Worm (Caenorhabditis elegans) whole organism, mixed stage, embryonic: ENCODE measurements around the gene lips-1.

ENCODE experiments used
- M03D4.4 ChIP-seq: sonication (generic microtip); optimal IDR thresholded peaks from 2 replicates; lab custom pipeline; 2017; ENCODE audit warnings: mild to moderate bottlenecking, missing genetic modification characterization, missing compliant biosample characterization
- bed-3 ChIP-seq: fragments of 200-800 bp; sonication (Bioruptor generic); optimal IDR thresholded peaks from 3 replicates; lab custom pipeline; 2018; ENCODE audit warnings: mild to moderate bottlenecking, missing genetic modification characterization, moderate library complexity, missing compliant biosample characterization
- blmp-1 ChIP-seq: fragments of 150-350 bp; optimal IDR thresholded peaks from 2 replicates; lab custom pipeline; 2014; ENCODE audit warnings: missing biosample characterization, missing genetic modification characterization
- ceh-39 ChIP-seq: fragments of 150-350 bp; optimal IDR thresholded peaks from 2 replicates; lab custom pipeline; 2014; ENCODE audit warnings: missing biosample characterization, missing genetic modification characterization
- ceh-43 ChIP-seq: fragments of 200-800 bp; sonication (Bioruptor generic); optimal IDR thresholded peaks from 2 replicates; lab custom pipeline; 2018; ENCODE audit warnings: mild to moderate bottlenecking, missing genetic modification characterization, moderate library complexity, missing compliant biosample characterization
- ces-1 ChIP-seq: fragments of 150-350 bp; optimal IDR thresholded peaks from 2 replicates; lab custom pipeline; 2014; ENCODE audit warnings: missing biosample characterization, missing genetic modification reagents, missing genetic modification characterization
- cnd-1 ChIP-seq: fragments of 200-800 bp; sonication (Bioruptor generic); optimal IDR thresholded peaks from 2 replicates; lab custom pipeline; 2018; ENCODE audit warnings: mild to moderate bottlenecking, missing genetic modification characterization, missing compliant biosample characterization
- drap-1 ChIP-seq: fragments of 200-800 bp; sonication (Bioruptor generic); optimal IDR thresholded peaks from 3 replicates; lab custom pipeline; 2018; ENCODE audit warnings: mild to moderate bottlenecking, missing genetic modification characterization, missing compliant biosample characterization
- elt-1 ChIP-seq: sonication (generic microtip); optimal IDR thresholded peaks from 2 replicates; lab custom pipeline; 2017; ENCODE audit warnings: missing genetic modification characterization, mild to moderate bottlenecking, missing compliant biosample characterization, antibody characterized with exemption, moderate library complexity, borderline replicate concordance; ENCODE audit not compliant: insufficient read depth
- elt-3 ChIP-seq: fragments of 150-350 bp; optimal IDR thresholded peaks from 2 replicates; lab custom pipeline; 2014; ENCODE audit warnings: missing biosample characterization, missing genetic modification characterization
- flh-1 ChIP-seq: fragments of 200-800 bp; sonication (Bioruptor generic); optimal IDR thresholded peaks from 2 replicates; lab custom pipeline; 2018; ENCODE audit warnings: mild to moderate bottlenecking, missing genetic modification characterization, moderate library complexity, missing compliant biosample characterization
- ham-2 ChIP-seq: fragments of 200-800 bp; sonication (Bioruptor generic); optimal IDR thresholded peaks from 2 replicates; lab custom pipeline; 2018; ENCODE audit warnings: mild to moderate bottlenecking, missing genetic modification characterization, missing compliant biosample characterization
- hlh-1 ChIP-seq: fragments of 150-350 bp; optimal IDR thresholded peaks from 2 replicates; lab custom pipeline; 2014; ENCODE audit warnings: missing biosample characterization, missing genetic modification reagents, missing genetic modification characterization
- lin-13 ChIP-seq: fragments of 150-350 bp; optimal IDR thresholded peaks from 2 replicates; lab custom pipeline; 2014; ENCODE audit warnings: missing biosample characterization, missing genetic modification characterization
- lin-32 ChIP-seq: fragments of 200-800 bp; sonication (Bioruptor generic); optimal IDR thresholded peaks from 2 replicates; lab custom pipeline; 2018; ENCODE audit warnings: mild to moderate bottlenecking, missing genetic modification characterization, missing compliant biosample characterization
- lsy-2 ChIP-seq: fragments of 150-350 bp; optimal IDR thresholded peaks from 2 replicates; lab custom pipeline; 2014; ENCODE audit warnings: missing biosample characterization, missing genetic modification characterization
- mab-5 ChIP-seq: fragments of 150-350 bp; optimal IDR thresholded peaks from 2 replicates; lab custom pipeline; 2014; ENCODE audit warnings: missing biosample characterization, missing genetic modification characterization
- mep-1 ChIP-seq: fragments of 150-350 bp; optimal IDR thresholded peaks from 2 replicates; lab custom pipeline; 2017; ENCODE audit warnings: missing biosample characterization, missing genetic modification reagents, missing genetic modification characterization, inconsistent platforms
- nhr-12 ChIP-seq: fragments of 150-350 bp; optimal IDR thresholded peaks from 2 replicates; lab custom pipeline; 2014; ENCODE audit warnings: missing biosample characterization, missing genetic modification characterization
- nhr-2 ChIP-seq: fragments of 150-350 bp; optimal IDR thresholded peaks from 2 replicates; lab custom pipeline; 2014; ENCODE audit warnings: missing biosample characterization, missing genetic modification characterization
- nhr-237 ChIP-seq: fragments of 150-350 bp; optimal IDR thresholded peaks from 2 replicates; lab custom pipeline; 2014; ENCODE audit warnings: missing biosample characterization, missing genetic modification characterization
- nhr-28 ChIP-seq: fragments of 150-350 bp; optimal IDR thresholded peaks from 2 replicates; lab custom pipeline; 2014; ENCODE audit warnings: missing biosample characterization, missing genetic modification characterization
- nhr-76 ChIP-seq: sonication (generic microtip); optimal IDR thresholded peaks from 2 replicates; lab custom pipeline; 2017; ENCODE audit warnings: missing biosample characterization, missing genetic modification characterization
- pha-4 ChIP-seq: fragments of 150-350 bp; optimal IDR thresholded peaks from 2 replicates; lab custom pipeline; 2018; ENCODE audit warnings: missing biosample characterization, missing genetic modification reagents, missing genetic modification characterization
- sptf-1 ChIP-seq: sonication (generic microtip); optimal IDR thresholded peaks from 2 replicates; lab custom pipeline; 2017; ENCODE audit warnings: mild to moderate bottlenecking, missing genetic modification characterization, moderate library complexity, missing compliant biosample characterization
- unc-120 ChIP-seq: sonication (generic microtip); optimal IDR thresholded peaks from 2 replicates; lab custom pipeline; 2017; ENCODE audit warnings: missing genetic modification characterization, missing compliant biosample characterization; ENCODE audit not compliant: poor library complexity, severe bottlenecking
- unc-39 ChIP-seq: fragments of 150-350 bp; optimal IDR thresholded peaks from 2 replicates; lab custom pipeline; 2014; ENCODE audit warnings: missing biosample characterization, missing genetic modification characterization
- unc-62 ChIP-seq: fragments of 150-350 bp; optimal IDR thresholded peaks from 2 replicates; lab custom pipeline; 2014; ENCODE audit warnings: missing biosample characterization, missing genetic modification reagents, missing genetic modification characterization
- zip-8 ChIP-seq: fragments of 150-350 bp; optimal IDR thresholded peaks from 2 replicates; lab custom pipeline; 2014; ENCODE audit warnings: missing biosample characterization, missing genetic modification characterization
- ztf-11 ChIP-seq: fragments of 150-350 bp; optimal IDR thresholded peaks from 2 replicates; lab custom pipeline; 2014; ENCODE audit warnings: missing biosample characterization, missing genetic modification characterization

Gene lips-1

ce11 chrX:12491138-12491537, 1.4 kb upstream of the lips-1 start:
- TF ChIP-seq mep-1 (tag; lab: Kevin White, UChicago) (no peak), mab-5 (no peak), flh-1 (GFP tag; lab: Kevin White, UChicago) (no peak), hlh-1 (tag; lab: Kevin White, UChicago) (no peak), ceh-43 (GFP tag; lab: Kevin White, UChicago) (no peak), lin-13 (tag; lab: Kevin White, UChicago) (no peak), cnd-1 (tag; lab: Kevin White, UChicago) (no peak), ham-2 (no peak), sptf-1 (tag; lab: Kevin White, UChicago) (no peak), lsy-2 (tag; lab: Kevin White, UChicago) (no peak), drap-1 (GFP tag; lab: Kevin White, UChicago) (no peak), ztf-11 (tag; lab: Kevin White, UChicago) (no peak), M03D4.4 (tag; lab: Kevin White, UChicago) (no peak), ceh-39 (no peak), nhr-237 (no peak), unc-120 (tag; lab: Kevin White, UChicago) (no peak), ces-1 (GFP tag; lab: Kevin White, UChicago) (no peak), blmp-1 (tag; lab: Kevin White, UChicago) (no peak), unc-39 (tag; lab: Kevin White, UChicago) (no peak)

- TF ChIP-seq ceh-39: no peak
- no peak for TF ChIP-seq nhr-28
- peak; percentile 67 for TF ChIP-seq ham-2
- no peak for TF ChIP-seq pha-4 (tag; lab: Kevin White, UChicago)
- TF ChIP-seq nhr-2: no peak
- peak; percentile 16 for TF ChIP-seq zip-8
- peak; percentile 99 for TF ChIP-seq elt-1
- no peak for TF ChIP-seq unc-39 (tag; lab: Kevin White, UChicago)
- no peak for TF ChIP-seq nhr-12
- TF ChIP-seq blmp-1 (tag; lab: Kevin White, UChicago): no peak
- no peak for TF ChIP-seq nhr-76 (tag; lab: Kevin White, UChicago)
- peak; percentile 64 for TF ChIP-seq elt-3 (tag; lab: Kevin White, UChicago)
- no peak for TF ChIP-seq lin-13 (tag; lab: Kevin White, UChicago)
- no peak for TF ChIP-seq lsy-2 (tag; lab: Kevin White, UChicago)
- TF ChIP-seq M03D4.4 (tag; lab: Kevin White, UChicago): no peak
- no peak for TF ChIP-seq unc-120 (tag; lab: Kevin White, UChicago)
These were observed 8.2 kb downstream of the lips-1 start for ce11 chrX:12500777-12501176.

- peak; percentile 22 for TF ChIP-seq M03D4.4 (tag; lab: Kevin White, UChicago)
These were observed 10.0 kb downstream of the lips-1 start for ce11 chrX:12502582-12502981.

- TF ChIP-seq lin-32 (GFP tag; lab: Kevin White, UChicago) (no peak), bed-3 (GFP tag; lab: Kevin White, UChicago) (no peak), elt-1 (no peak), cnd-1 (tag; lab: Kevin White, UChicago) (no peak), ceh-43 (GFP tag; lab: Kevin White, UChicago) (no peak), ztf-11 (tag; lab: Kevin White, UChicago) (no peak), nhr-237 (no peak), blmp-1 (tag; lab: Kevin White, UChicago) (no peak), flh-1 (GFP tag; lab: Kevin White, UChicago) (no peak), mab-5 (no peak), ham-2 (no peak), hlh-1 (tag; lab: Kevin White, UChicago) (no peak)
- TF ChIP-seq, all 35 proteins: peak for 0
These were observed 10.8 kb downstream of the lips-1 start, which contains the start of gene sdz-19 for ce11 chrX:12503288-12503803. Gene sdz-19, minus strand, starts transcription at chrX:12503338.

- TF ChIP-seq unc-62 (GFP tag; lab: Kevin White, UChicago) (peak; percentile 90), mab-5 (no peak), hlh-1 (tag; lab: Kevin White, UChicago) (peak; percentile 96), elt-1 (peak; percentile 51), unc-120 (tag; lab: Kevin White, UChicago) (peak; percentile 82), nhr-237 (no peak)
These were observed 16.9 kb downstream of the lips-1 start for ce11 chrX:12509334-12509944.
